Fruit fly (Drosophila melanogaster) whole organism, embryonic: ENCODE measurements around the gene wge.

Experiments used
- Abd-B ChIP-seq: fragments of 200-800 bp; sonication (Bioruptor generic); optimal IDR thresholded peaks from 2 replicates; lab custom pipeline; 2018; ENCODE audit warnings: missing biosample characterization, mild to moderate bottlenecking, missing genetic modification characterization, moderate library complexity
- Ada2b ChIP-seq: fragments of 200-800 bp; sonication (Bioruptor generic); IDR thresholded peaks from 2 replicates; pipeline ENCODE4 v1.3.6; 2022; ENCODE audit warnings: missing biosample characterization, missing genetic modification characterization
- Atf3 ChIP-seq: fragments of 200-800 bp; sonication (Bioruptor generic); optimal IDR thresholded peaks from 3 replicates; lab custom pipeline; 2016; ENCODE audit warnings: missing biosample characterization, missing genetic modification characterization
- Bteb2 ChIP-seq: fragments of 200-800 bp; sonication (Bioruptor generic); optimal IDR thresholded peaks from 2 replicates; lab custom pipeline; 2016; ENCODE audit warnings: missing biosample characterization, missing genetic modification characterization
- C15 ChIP-seq: fragments of 200-800 bp; sonication (Bioruptor generic); IDR thresholded peaks from 3 replicates; pipeline ENCODE4 v1.3.6; 2022; ENCODE audit warnings: missing biosample characterization, missing genetic modification characterization
- CG10147 ChIP-seq: fragments of 200-800 bp; sonication (Bioruptor generic); optimal IDR thresholded peaks from 2 replicates; lab custom pipeline; 2019; ENCODE audit warnings: missing biosample characterization, mild to moderate bottlenecking, missing genetic modification characterization, moderate library complexity
- CG14441 ChIP-seq: fragments of 200-800 bp; sonication (Bioruptor generic); IDR thresholded peaks from 2 replicates; pipeline ENCODE4 v1.3.6; 2022; ENCODE audit warnings: missing biosample characterization, missing genetic modification characterization
- CG15011 ChIP-seq: fragments of 200-800 bp; sonication (Bioruptor generic); optimal IDR thresholded peaks from 3 replicates; lab custom pipeline; 2018; ENCODE audit warnings: missing biosample characterization, mild to moderate bottlenecking, missing genetic modification characterization
- CG15269 ChIP-seq: fragments of 200-800 bp; sonication (Bioruptor generic); optimal IDR thresholded peaks from 2 replicates; lab custom pipeline; 2018; ENCODE audit warnings: missing biosample characterization, mild to moderate bottlenecking, missing genetic modification characterization, moderate library complexity
- CG15514 ChIP-seq: fragments of 200-800 bp; sonication (Bioruptor generic); optimal IDR thresholded peaks from 3 replicates; lab custom pipeline; 2017; ENCODE audit warnings: missing biosample characterization, missing genetic modification characterization, mild to moderate bottlenecking, moderate library complexity, missing genetic modification reagents
- CG1602 ChIP-seq: fragments of 200-800 bp; sonication (Bioruptor generic); optimal IDR thresholded peaks from 3 replicates; lab custom pipeline; 2016; ENCODE audit warnings: missing biosample characterization, missing genetic modification characterization
- CG32767 ChIP-seq: fragments of 200-800 bp; sonication (Bioruptor generic); IDR thresholded peaks from 2 replicates; pipeline ENCODE4 v1.3.6; 2022; ENCODE audit warnings: missing biosample characterization, missing genetic modification characterization
- CG33213 ChIP-seq: fragments of 200-800 bp; sonication (Bioruptor generic); optimal IDR thresholded peaks from 3 replicates; lab custom pipeline; 2016; ENCODE audit warnings: missing biosample characterization, missing genetic modification characterization
- CG3995 ChIP-seq: fragments of 200-800 bp; sonication (Bioruptor generic); optimal IDR thresholded peaks from 3 replicates; lab custom pipeline; 2016; ENCODE audit warnings: missing biosample characterization, missing genetic modification characterization
- CG4617 ChIP-seq: fragments of 200-800 bp; sonication (Bioruptor generic); optimal IDR thresholded peaks from 3 replicates; lab custom pipeline; 2016; ENCODE audit warnings: missing biosample characterization, missing genetic modification characterization, borderline replicate concordance
- CG6689 ChIP-seq: fragments of 200-800 bp; sonication (Bioruptor generic); IDR thresholded peaks from 2 replicates; pipeline ENCODE4 v1.3.6; 2022; ENCODE audit warnings: missing biosample characterization, missing genetic modification characterization
- CG6765 ChIP-seq: fragments of 200-800 bp; sonication (Bioruptor generic); optimal IDR thresholded peaks from 3 replicates; lab custom pipeline; 2017; ENCODE audit warnings: missing biosample characterization, mild to moderate bottlenecking, missing genetic modification characterization
- CG7357 ChIP-seq: fragments of 200-800 bp; sonication (Bioruptor generic); IDR thresholded peaks from 3 replicates; pipeline ENCODE4 v1.3.6; 2022; ENCODE audit warnings: missing biosample characterization, missing genetic modification characterization
- CTCF ChIP-seq: fragments of 200-800 bp; sonication (Bioruptor generic); optimal IDR thresholded peaks from 2 replicates; lab custom pipeline; 2017; ENCODE audit warnings: missing biosample characterization, mild to moderate bottlenecking, missing genetic modification characterization, moderate library complexity
- D19A ChIP-seq: fragments of 200-800 bp; optimal IDR thresholded peaks from 3 replicates; lab custom pipeline; 2019; ENCODE audit warnings: missing biosample characterization, mild to moderate bottlenecking, missing genetic modification characterization, moderate library complexity
- Dek ChIP-seq: fragments of 200-800 bp; sonication (Bioruptor generic); optimal IDR thresholded peaks from 3 replicates; lab custom pipeline; 2019; ENCODE audit warnings: missing biosample characterization, mild to moderate bottlenecking, missing genetic modification characterization, moderate library complexity
- Dp ChIP-seq: fragments of 200-800 bp; sonication (Bioruptor generic); optimal IDR thresholded peaks from 2 replicates; lab custom pipeline; 2018; ENCODE audit warnings: missing biosample characterization, mild to moderate bottlenecking, missing genetic modification characterization, moderate library complexity
- E2f2 ChIP-seq: fragments of 200-800 bp; sonication (Bioruptor generic); IDR thresholded peaks from 2 replicates; pipeline ENCODE4 v1.3.6; 2022; ENCODE audit warnings: missing biosample characterization, missing genetic modification characterization
- Hand ChIP-seq: fragments of 200-800 bp; sonication (Bioruptor generic); optimal IDR thresholded peaks from 2 replicates; lab custom pipeline; 2017; ENCODE audit warnings: mild to moderate bottlenecking, missing biosample characterization, missing genetic modification reagents, missing genetic modification characterization
- Mrtf ChIP-seq: fragments of 200-800 bp; sonication (Bioruptor generic); IDR thresholded peaks from 3 replicates; pipeline ENCODE4 v1.3.6; 2022; ENCODE audit warnings: missing biosample characterization, missing genetic modification characterization
- Nf-YA ChIP-seq: fragments of 200-800 bp; sonication (Bioruptor generic); IDR thresholded peaks from 2 replicates; pipeline ENCODE4 v1.3.6; 2022; ENCODE audit warnings: missing biosample characterization, missing genetic modification characterization
- Ptx1 ChIP-seq: fragments of 200-800 bp; sonication (Bioruptor generic); IDR thresholded peaks from 2 replicates; pipeline ENCODE4 v1.3.6; 2022; ENCODE audit warnings: missing biosample characterization, missing genetic modification characterization
- Rfx ChIP-seq: fragments of 200-800 bp; sonication (Bioruptor generic); IDR thresholded peaks from 2 replicates; pipeline ENCODE4 v1.3.6; 2022; ENCODE audit warnings: missing biosample characterization, missing genetic modification characterization
- Sox100B ChIP-seq: fragments of 200-800 bp; sonication (Bioruptor generic); optimal IDR thresholded peaks from 3 replicates; lab custom pipeline; 2018; ENCODE audit warnings: missing biosample characterization, mild to moderate bottlenecking, missing genetic modification characterization
- Xrp1 ChIP-seq: fragments of 200-800 bp; sonication (Bioruptor generic); IDR thresholded peaks from 2 replicates; pipeline ENCODE4 v1.3.6; 2022; ENCODE audit warnings: missing biosample characterization, missing genetic modification characterization
- ac ChIP-seq: fragments of 200-800 bp; sonication (Bioruptor generic); optimal IDR thresholded peaks from 3 replicates; lab custom pipeline; 2017; ENCODE audit warnings: missing biosample characterization, mild to moderate bottlenecking, missing genetic modification characterization
- ap ChIP-seq: fragments of 200-800 bp; sonication (Bioruptor generic); IDR thresholded peaks from 2 replicates; pipeline ENCODE4 v1.3.6; 2022; ENCODE audit warnings: missing biosample characterization, missing genetic modification characterization
- bigmax ChIP-seq: fragments of 200-800 bp; sonication (Bioruptor generic); optimal IDR thresholded peaks from 2 replicates; lab custom pipeline; 2018; ENCODE audit warnings: missing biosample characterization, mild to moderate bottlenecking, missing genetic modification characterization
- cas ChIP-seq: fragments of 200-800 bp; sonication (Bioruptor generic); IDR thresholded peaks from 2 replicates; pipeline ENCODE4 v1.3.6; 2022; ENCODE audit warnings: missing biosample characterization, missing genetic modification characterization
- caup ChIP-seq: fragments of 200-800 bp; sonication (Bioruptor generic); optimal IDR thresholded peaks from 3 replicates; lab custom pipeline; 2017; ENCODE audit warnings: missing biosample characterization, mild to moderate bottlenecking, missing genetic modification characterization, moderate library complexity; ENCODE audit not compliant: severe bottlenecking
- cg ChIP-seq: fragments of 200-800 bp; sonication (Bioruptor generic); optimal IDR thresholded peaks from 3 replicates; lab custom pipeline; 2019; ENCODE audit warnings: missing biosample characterization, mild to moderate bottlenecking, missing genetic modification characterization, moderate library complexity
- crp ChIP-seq, 2 experiments: fragments of 200-800 bp; sonication (Bioruptor generic); optimal IDR thresholded peaks; 2 replicates in 1 of 2; 3 replicates in 1 of 2; lab custom pipeline; 2017; ENCODE audit warnings: missing biosample characterization in 2 of 2, missing genetic modification characterization in 2 of 2, mild to moderate bottlenecking in 1 of 2, moderate library complexity in 1 of 2
- ems ChIP-seq: fragments of 200-800 bp; sonication (Bioruptor generic); optimal IDR thresholded peaks from 3 replicates; lab custom pipeline; 2016; ENCODE audit warnings: missing biosample characterization, missing genetic modification characterization
- esg ChIP-seq: fragments of 200-800 bp; sonication (Bioruptor generic); conservative IDR thresholded peaks from 2 replicates; pipeline ENCODE4 v1.3.6; 2022; ENCODE audit warnings: missing biosample characterization, missing genetic modification characterization
- fd3F ChIP-seq: fragments of 200-800 bp; sonication (Bioruptor generic); optimal IDR thresholded peaks from 2 replicates; lab custom pipeline; 2018; ENCODE audit warnings: missing biosample characterization, mild to moderate bottlenecking, missing genetic modification characterization, moderate library complexity
- gcm ChIP-seq: fragments of 200-800 bp; sonication (Bioruptor generic); optimal IDR thresholded peaks from 2 replicates; lab custom pipeline; 2019; ENCODE audit warnings: missing biosample characterization, mild to moderate bottlenecking, missing genetic modification characterization, moderate library complexity
- otp ChIP-seq: fragments of 200-800 bp; sonication (Bioruptor generic); IDR thresholded peaks from 3 replicates; pipeline ENCODE4, ENCODE4 v1.3.6; 2022; ENCODE audit warnings: missing biosample characterization, missing genetic modification characterization
- peb ChIP-seq: fragments of 200-800 bp; sonication (Bioruptor generic); IDR thresholded peaks from 2 replicates; pipeline ENCODE4 v1.3.6; 2022; ENCODE audit warnings: missing biosample characterization, missing genetic modification characterization
- run ChIP-seq: fragments of 200-800 bp; sonication (Bioruptor generic); optimal IDR thresholded peaks from 3 replicates; lab custom pipeline; 2018; ENCODE audit warnings: missing biosample characterization, mild to moderate bottlenecking, missing genetic modification characterization
- sd ChIP-seq: fragments of 200-800 bp; sonication (Bioruptor generic); optimal IDR thresholded peaks from 3 replicates; lab custom pipeline; 2018; ENCODE audit warnings: missing biosample characterization, mild to moderate bottlenecking, missing genetic modification characterization, moderate library complexity
- slou ChIP-seq: fragments of 200-800 bp; sonication (Bioruptor generic); optimal IDR thresholded peaks from 3 replicates; lab custom pipeline; 2016; ENCODE audit warnings: missing biosample characterization, missing genetic modification characterization
- sna ChIP-seq: fragments of 200-800 bp; sonication (Bioruptor generic); IDR thresholded peaks from 2 replicates; pipeline ENCODE4 v1.3.6; 2022; ENCODE audit warnings: missing biosample characterization, missing genetic modification characterization; ENCODE audit not compliant: partially characterized antibody
- stc ChIP-seq: fragments of 200-800 bp; sonication (Bioruptor generic); IDR thresholded peaks from 2 replicates; pipeline ENCODE4 v1.3.6; 2022; ENCODE audit warnings: missing biosample characterization, missing genetic modification characterization
- stwl ChIP-seq: fragments of 200-800 bp; sonication (Bioruptor generic); optimal IDR thresholded peaks from 3 replicates; lab custom pipeline; 2018; ENCODE audit warnings: missing biosample characterization, mild to moderate bottlenecking, missing genetic modification characterization, moderate library complexity
- tio ChIP-seq: fragments of 200-800 bp; sonication (Bioruptor generic); optimal IDR thresholded peaks from 2 replicates; lab custom pipeline; 2017; ENCODE audit warnings: missing biosample characterization, missing genetic modification characterization, inconsistent platforms
- zfh1 ChIP-seq: fragments of 200-800 bp; sonication (Bioruptor generic); IDR thresholded peaks from 3 replicates; pipeline ENCODE4 v1.3.6; 2022; ENCODE audit warnings: missing biosample characterization, missing genetic modification characterization

Gene wge

dm6 chr3R:22668622-22669021 lies 52.3 kb downstream of the wge start (continued):
- TF ChIP-seq Abd-B (GFP tag; lab: Kevin White, UChicago) (no peak), Atf3 (GFP tag; lab: Kevin White, UChicago) (no peak), Nf-YA (GFP tag; lab: Robert Waterston, UW) (no peak; the same call in 1 of the 2 replicates), CG10147 (GFP tag; lab: Kevin White, UChicago) (no peak), Mrtf (no peak), esg (GFP tag; lab: Robert Waterston, UW) (peak; percentile 59), otp (GFP tag; lab: Robert Waterston, UW) (0 out of 3 replicates have a peak, but pooled peaks have one; percentile 22), E2f2 (GFP tag; lab: Robert Waterston, UW) (no peak), ap (GFP tag; lab: Robert Waterston, UW) (peak; percentile 36; the same call in 1 of the 2 replicates), Hand (GFP tag; lab: Kevin White, UChicago) (no peak), CG3995 (GFP tag; lab: Kevin White, UChicago) (no peak), run (no peak), ems (no peak), Ptx1 (0 out of 2 replicates have a peak, but pooled peaks have one; percentile 31), Rfx (GFP tag; lab: Robert Waterston, UW) (0 out of 2 replicates have a peak, but pooled peaks have one; percentile 8), CG15011 (GFP tag; lab: Kevin White, UChicago) (no peak), CG15269 (tag; lab: Kevin White, UChicago) (peak; percentile 5), CG14441 (GFP tag; lab: Robert Waterston, UW) (no peak; the same call in 1 of the 2 replicates), CG6689 (GFP tag; lab: Robert Waterston, UW) (peak; percentile 37), CTCF (GFP tag; lab: Kevin White, UChicago) (no peak), Dek (no peak), caup (GFP tag; lab: Kevin White, UChicago) (no peak), stc (GFP tag; lab: Robert Waterston, UW) (peak; percentile 31; the same call in 1 of the 2 replicates), tio (peak; percentile 37), bigmax (no peak), Ada2b (no peak), CG6765 (GFP tag; lab: Kevin White, UChicago) (no peak), CG1602 (GFP tag; lab: Kevin White, UChicago) (peak; percentile 15), zfh1 (GFP tag; lab: Robert Waterston, UW) (no peak), fd3F (GFP tag; lab: Kevin White, UChicago) (no peak), Sox100B (GFP tag; lab: Kevin White, UChicago) (no peak), ac (GFP tag; lab: Kevin White, UChicago) (no peak), sna (GFP tag; lab: Robert Waterston, UW) (no peak), D19A (tag; lab: Kevin White, UChicago) (no peak), CG15514 (GFP tag; lab: Kevin White, UChicago) (no peak), CG7357 (no peak), sd (no peak), CG4617 (GFP tag; lab: Kevin White, UChicago) (no peak), CG33213 (GFP tag; lab: Kevin White, UChicago) (no peak), cg (GFP tag; lab: Kevin White, UChicago) (no peak), cas (GFP tag; lab: Robert Waterston, UW) (no peak), peb (GFP tag; lab: Robert Waterston, UW) (0 out of 2 replicates have a peak, but pooled peaks have one; percentile 9), Dp (GFP tag; lab: Kevin White, UChicago) (no peak), C15 (GFP tag; lab: Robert Waterston, UW) (no peak), gcm (GFP tag; lab: Kevin White, UChicago) (no peak), CG32767 (0 out of 2 replicates have a peak, but pooled peaks have one; percentile 48), crp (GFP tag; optimal IDR thresholded peaks at IDR 0.05; lab: Kevin White, UChicago) (no peak), stwl (tag; lab: Kevin White, UChicago) (no peak), Bteb2 (GFP tag; lab: Kevin White, UChicago) (no peak), slou (GFP tag; lab: Kevin White, UChicago) (no peak), Xrp1 (GFP tag; lab: Robert Waterston, UW) (peak; percentile 18; the same call in 1 of the 2 replicates)
